Worm (Caenorhabditis elegans) whole organism, mixed stage, embryonic: ENCODE data around the gene pkn-1.

Experiments
- ceh-39 ChIP-seq: fragments of 150-350 bp; optimal IDR thresholded peaks from 2 replicates; lab custom pipeline; 2014; ENCODE audit warnings: missing biosample characterization, missing genetic modification characterization
- ceh-43 ChIP-seq: fragments of 200-800 bp; sonication (Bioruptor generic); optimal IDR thresholded peaks from 2 replicates; lab custom pipeline; 2018; ENCODE audit warnings: mild to moderate bottlenecking, missing genetic modification characterization, moderate library complexity, missing compliant biosample characterization
- ces-1 ChIP-seq: fragments of 150-350 bp; optimal IDR thresholded peaks from 2 replicates; lab custom pipeline; 2014; ENCODE audit warnings: missing biosample characterization, missing genetic modification reagents, missing genetic modification characterization
- flh-1 ChIP-seq: fragments of 200-800 bp; sonication (Bioruptor generic); optimal IDR thresholded peaks from 2 replicates; lab custom pipeline; 2018; ENCODE audit warnings: mild to moderate bottlenecking, missing genetic modification characterization, moderate library complexity, missing compliant biosample characterization
- mab-5 ChIP-seq: fragments of 150-350 bp; optimal IDR thresholded peaks from 2 replicates; lab custom pipeline; 2014; ENCODE audit warnings: missing biosample characterization, missing genetic modification characterization
- nhr-28 ChIP-seq: fragments of 150-350 bp; optimal IDR thresholded peaks from 2 replicates; lab custom pipeline; 2014; ENCODE audit warnings: missing biosample characterization, missing genetic modification characterization
- sem-2 ChIP-seq: fragments of 200-800 bp; sonication (Bioruptor generic); optimal IDR thresholded peaks from 2 replicates; lab custom pipeline; 2018; ENCODE audit warnings: mild to moderate bottlenecking, missing genetic modification characterization, missing compliant biosample characterization
- snpc-4 ChIP-seq: fragments of 150-350 bp; optimal IDR thresholded peaks from 2 replicates; lab custom pipeline; 2014; ENCODE audit warnings: missing biosample characterization, missing genetic modification characterization

DNA sequence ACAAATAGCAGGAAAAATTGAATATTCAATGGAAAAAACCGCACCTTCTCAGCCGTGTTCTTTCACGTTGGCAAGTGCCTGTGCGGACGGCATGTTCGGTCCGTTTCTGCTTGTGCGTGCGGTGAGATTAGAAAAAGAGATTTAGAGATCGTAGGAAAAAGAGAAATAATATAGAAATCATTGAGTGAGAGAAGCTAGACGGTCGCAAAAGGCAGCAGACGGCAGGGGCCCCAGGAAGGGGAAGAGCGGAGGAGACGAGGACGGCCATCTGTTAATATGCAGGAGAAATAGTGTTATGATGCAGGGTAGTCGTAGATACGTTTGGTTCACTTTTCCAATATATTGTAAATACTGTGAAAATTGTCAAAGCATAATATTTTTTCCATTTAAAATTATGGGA, 24.5 kb upstream of the pkn-1 start, which contains the start of gene Y49A10A.2:
- TF ChIP-seq flh-1 (GFP tag; lab: Kevin White, UChicago) = no peak
- TF ChIP-seq ceh-39 = no peak
- TF ChIP-seq snpc-4 = no peak
- TF ChIP-seq mab-5 = no peak
- TF ChIP-seq ces-1 (GFP tag; lab: Kevin White, UChicago) = peak; percentile 50
- TF ChIP-seq sem-2 (GFP tag; lab: Kevin White, UChicago) = no peak
- TF ChIP-seq ceh-43 = no peak
- no peak for TF ChIP-seq nhr-28 (tag; lab: Kevin White, UChicago)
